Worm (Caenorhabditis elegans) whole organism, midembryonic: ENCODE measurements around the gene B0294.1.
A peak's percentile ranks its signal among the peaks of the same experiment; 100 is the strongest.

Experiments used
- T22C8.4 ChIP-seq: fragments of 200-800 bp; sonication (Bioruptor generic); IDR thresholded peaks from 2 replicates; pipeline ENCODE4 v1.3.6; 2022; ENCODE audit warnings: missing genetic modification characterization, missing compliant biosample characterization
- cog-1 ChIP-seq: sonication (generic microtip); optimal IDR thresholded peaks from 2 replicates; lab custom pipeline; 2016; ENCODE audit warnings: missing genetic modification characterization, missing compliant biosample characterization
- flt-1 ChIP-seq: fragments of 200-800 bp; sonication (Bioruptor generic); IDR thresholded peaks from 2 replicates; pipeline ENCODE4 v1.3.6; 2022; ENCODE audit warnings: missing genetic modification characterization, missing compliant biosample characterization
- klf-2 ChIP-seq: fragments of 200-800 bp; sonication (Bioruptor generic); conservative IDR thresholded peaks from 2 replicates; pipeline ENCODE4 v1.3.6; 2022; ENCODE audit warnings: missing genetic modification reagents, missing genetic modification characterization, missing compliant biosample characterization
- med-1 ChIP-seq: sonication (generic microtip); optimal IDR thresholded peaks from 2 replicates; lab custom pipeline; 2017; ENCODE audit warnings: missing genetic modification characterization, mild to moderate bottlenecking, missing compliant biosample characterization, antibody characterized with exemption, missing genetic modification reagents; ENCODE audit not compliant: insufficient read depth
- ref-1 ChIP-seq: fragments of 200-800 bp; sonication (Bioruptor generic); conservative IDR thresholded peaks from 2 replicates; pipeline ENCODE4 v1.3.6; 2022; ENCODE audit warnings: missing genetic modification reagents, missing genetic modification characterization, missing compliant biosample characterization
- tab-1 ChIP-seq: fragments of 200-800 bp; sonication (Bioruptor generic); IDR thresholded peaks from 2 replicates; pipeline ENCODE4 v1.3.6; 2022; ENCODE audit warnings: missing genetic modification characterization, missing compliant biosample characterization
- ztf-23 ChIP-seq: fragments of 200-800 bp; sonication (Bioruptor generic); IDR thresholded peaks from 2 replicates; pipeline ENCODE4 v1.3.6; 2022; ENCODE audit warnings: missing genetic modification reagents, missing genetic modification characterization, missing compliant biosample characterization
- ztf-29 ChIP-seq: fragments of 200-800 bp; sonication (Bioruptor generic); IDR thresholded peaks from 2 replicates; pipeline ENCODE4 v1.3.6; 2022; ENCODE audit warnings: missing genetic modification reagents, missing genetic modification characterization, missing compliant biosample characterization

B0294.1 gene

DNA sequence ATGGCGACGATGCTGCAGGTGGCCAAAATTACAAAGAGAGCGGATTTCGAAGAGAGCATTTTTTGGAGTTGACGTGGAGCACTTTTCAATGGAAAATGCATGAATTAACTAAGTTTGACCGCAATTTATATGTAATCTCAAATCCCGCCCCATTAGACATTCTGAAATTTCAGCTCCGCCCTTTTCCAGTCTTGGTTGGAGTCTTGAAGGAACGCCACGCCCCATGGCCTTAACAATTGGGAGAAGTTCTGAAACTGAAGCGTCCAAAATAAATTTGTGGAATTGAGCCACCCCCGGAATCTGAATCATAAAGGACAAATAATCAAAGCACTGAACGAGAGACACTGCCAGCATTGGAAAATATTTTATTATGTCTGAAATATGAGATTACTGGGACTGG, at the start of gene B0294.1:
B0294.1 (minus strand) TSS at position 101 of the 400 bp plus-strand sequence.
- TF ChIP-seq klf-2 (GFP tag; lab: Robert Waterston, UW) (no peak), tab-1 (GFP tag; lab: Robert Waterston, UW) (no peak), ztf-29 (no peak), cog-1 (no peak), T22C8.4 (GFP tag; lab: Robert Waterston, UW) (no peak), ref-1 (GFP tag; lab: Robert Waterston, UW) (no peak), ztf-23 (GFP tag; lab: Robert Waterston, UW) (no peak), med-1 (GFP tag; lab: Kevin White, UChicago) (no peak), flt-1 (GFP tag; lab: Robert Waterston, UW) (no peak)

DNA sequence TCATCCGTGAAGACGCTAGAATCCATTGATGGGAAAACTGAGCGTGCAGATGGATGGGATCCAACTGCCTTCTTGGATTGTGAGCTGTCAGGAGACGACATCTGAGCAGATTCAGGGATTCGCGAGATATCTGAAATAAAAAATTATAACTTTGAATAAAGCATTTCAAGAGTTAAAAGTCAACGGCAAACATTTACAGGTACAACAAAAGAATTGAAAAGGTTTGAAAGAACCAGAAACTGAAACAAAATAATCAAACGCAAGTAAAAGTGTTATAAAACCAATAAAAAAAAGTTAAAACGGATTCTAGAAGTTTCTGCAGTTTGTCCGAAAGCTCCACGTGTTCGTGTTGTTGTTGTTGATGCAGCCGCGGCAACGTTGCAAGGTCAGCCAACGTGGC, 42.7 kb upstream of the B0294.1 start, which contains the start of gene Y59E1A.4:
Y59E1A.4 (minus strand) TSS at position 101 of the 400 bp plus-strand sequence.
- TF ChIP-seq med-1 (GFP tag; lab: Kevin White, UChicago), result no peak

DNA sequence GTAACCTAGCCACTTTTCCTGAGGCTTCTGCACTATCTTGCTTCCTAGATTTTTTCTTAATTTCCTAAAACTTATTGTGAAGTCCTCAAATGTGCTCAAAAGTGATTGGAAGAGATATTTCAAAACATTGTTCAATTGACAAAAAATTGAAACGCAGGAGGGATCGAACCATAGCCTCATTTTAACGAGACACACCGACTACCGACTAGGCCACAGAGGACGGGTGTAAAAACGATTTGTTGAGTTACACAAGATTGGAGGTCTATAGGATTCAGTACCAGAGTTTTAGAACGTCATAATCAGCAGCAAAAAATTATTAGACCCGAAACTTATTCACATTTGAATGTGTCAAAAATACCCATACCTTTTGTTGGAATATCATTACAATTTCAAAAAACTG, 42.1 kb upstream of the B0294.1 start:
- TF ChIP-seq ref-1 (GFP tag; lab: Robert Waterston, UW), result no peak
- TF ChIP-seq flt-1 (GFP tag; lab: Robert Waterston, UW), result no peak
- TF ChIP-seq T22C8.4 (GFP tag; lab: Robert Waterston, UW), result no peak
- no peak for TF ChIP-seq klf-2 (GFP tag; lab: Robert Waterston, UW)
- TF ChIP-seq ztf-29, result no peak
- no peak for TF ChIP-seq tab-1 (GFP tag; lab: Robert Waterston, UW)
- no peak for TF ChIP-seq med-1 (GFP tag; lab: Kevin White, UChicago)
- no peak for TF ChIP-seq cog-1
- TF ChIP-seq ztf-23 (GFP tag; lab: Robert Waterston, UW), result no peak

DNA sequence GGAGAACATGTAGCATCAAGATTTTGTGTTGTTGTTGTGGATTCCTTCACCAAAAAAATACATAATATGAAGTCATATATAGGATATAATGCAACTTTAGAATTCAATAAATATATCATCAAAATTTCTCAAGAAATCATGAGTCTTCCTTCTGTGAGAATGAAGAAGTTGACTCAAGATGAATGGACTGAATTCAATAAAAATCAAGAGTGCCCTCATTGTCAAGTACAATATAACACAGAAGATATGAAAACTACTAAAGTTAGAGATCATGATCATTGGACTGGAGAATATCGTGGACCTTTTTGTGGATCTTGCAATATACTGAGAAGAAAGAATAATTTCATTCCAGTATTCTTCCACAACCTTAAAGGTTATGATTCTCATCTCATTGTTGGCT, 38.3 kb upstream of the B0294.1 start:
- no peak for TF ChIP-seq med-1 (GFP tag; lab: Kevin White, UChicago)
- TF ChIP-seq ztf-29, result no peak
- TF ChIP-seq ref-1 (GFP tag; lab: Robert Waterston, UW), result no peak
- TF ChIP-seq tab-1 (GFP tag; lab: Robert Waterston, UW), result no peak
- TF ChIP-seq flt-1 (GFP tag; lab: Robert Waterston, UW), result no peak
- no peak for TF ChIP-seq T22C8.4 (GFP tag; lab: Robert Waterston, UW)
- TF ChIP-seq klf-2 (GFP tag; lab: Robert Waterston, UW), result no peak
- TF ChIP-seq ztf-23 (GFP tag; lab: Robert Waterston, UW), result no peak
- no peak for TF ChIP-seq cog-1

DNA sequence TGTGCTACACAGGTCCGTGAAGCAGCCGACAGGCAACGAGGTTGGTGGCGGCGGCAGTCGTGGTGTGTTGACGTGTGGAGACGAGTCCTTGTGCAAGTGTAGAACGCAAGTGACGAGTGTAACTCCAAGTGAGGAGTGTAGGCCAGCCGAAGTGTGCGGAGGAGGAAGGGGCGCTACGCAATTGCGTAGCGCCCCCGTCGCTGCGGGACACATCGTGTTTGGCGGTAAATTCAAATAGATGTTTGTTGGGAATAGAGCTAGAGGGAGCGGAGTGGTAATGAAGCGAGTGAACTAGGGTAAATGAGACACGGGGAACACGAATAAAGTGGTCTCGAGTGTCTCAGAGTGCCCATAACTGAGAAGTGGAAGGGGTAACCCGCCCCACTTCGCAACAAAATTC, 36.4 kb upstream of the B0294.1 start:
- TF ChIP-seq ztf-23 (GFP tag; lab: Robert Waterston, UW), result peak; percentile 99

DNA sequence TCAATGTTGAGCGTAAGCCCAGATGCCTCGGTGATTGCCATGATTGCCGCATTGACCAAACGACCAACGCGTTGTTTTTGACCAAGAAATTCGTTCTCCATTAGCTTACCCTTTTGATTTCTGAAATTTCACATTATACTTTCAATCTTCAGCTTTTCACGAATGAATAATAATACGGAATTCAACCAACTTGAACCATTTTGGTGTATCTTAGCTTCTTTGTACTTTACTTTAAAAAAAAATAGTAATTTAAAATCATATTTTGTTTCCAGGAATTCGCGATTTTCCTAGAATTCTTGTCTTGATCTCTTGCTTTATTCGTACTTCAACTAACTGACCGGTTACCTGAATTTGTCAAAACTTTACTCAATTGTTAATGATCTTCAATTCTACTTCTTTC, 27.0 kb upstream of the B0294.1 start, which contains the start of gene ZC53.2:
ZC53.2 (minus strand) TSS at position 101 of the 400 bp plus-strand sequence.
- TF ChIP-seq ztf-23 (GFP tag; lab: Robert Waterston, UW) (no peak), klf-2 (GFP tag; lab: Robert Waterston, UW) (no peak), flt-1 (GFP tag; lab: Robert Waterston, UW) (no peak), ref-1 (GFP tag; lab: Robert Waterston, UW) (no peak), tab-1 (GFP tag; lab: Robert Waterston, UW) (no peak), cog-1 (no peak), med-1 (GFP tag; lab: Kevin White, UChicago) (no peak), T22C8.4 (GFP tag; lab: Robert Waterston, UW) (no peak), ztf-29 (no peak)

DNA sequence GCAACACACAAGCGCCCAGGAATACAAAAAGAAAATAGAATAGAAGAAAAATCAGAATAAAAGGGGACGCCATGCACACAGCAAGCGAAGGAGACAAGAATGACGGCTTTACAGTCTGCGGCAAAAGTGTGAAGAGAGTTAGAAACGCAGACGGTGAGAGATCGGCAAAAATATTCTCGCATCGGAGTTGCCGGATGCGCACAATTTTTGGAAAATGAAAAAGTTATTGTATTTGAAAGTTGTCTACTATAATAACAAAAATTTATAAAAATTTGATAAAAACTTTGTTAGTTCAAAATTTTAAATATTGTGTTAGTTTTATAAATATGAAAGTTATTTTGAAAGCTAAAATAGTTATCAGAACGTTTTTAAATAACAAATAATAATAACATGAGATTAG, 25.2 kb upstream of the B0294.1 start, which contains the start of gene ZC53.22:
ZC53.22 (minus strand) TSS at position 101 of the 400 bp plus-strand sequence.
- TF ChIP-seq klf-2 (GFP tag; lab: Robert Waterston, UW), result no peak
- TF ChIP-seq ref-1 (GFP tag; lab: Robert Waterston, UW), result no peak
- TF ChIP-seq ztf-29, result no peak
- TF ChIP-seq cog-1, result no peak
- no peak for TF ChIP-seq tab-1 (GFP tag; lab: Robert Waterston, UW)
- TF ChIP-seq T22C8.4 (GFP tag; lab: Robert Waterston, UW), result no peak
- TF ChIP-seq ztf-23 (GFP tag; lab: Robert Waterston, UW), result no peak
- TF ChIP-seq med-1 (GFP tag; lab: Kevin White, UChicago), result no peak
- TF ChIP-seq flt-1 (GFP tag; lab: Robert Waterston, UW), result no peak

DNA sequence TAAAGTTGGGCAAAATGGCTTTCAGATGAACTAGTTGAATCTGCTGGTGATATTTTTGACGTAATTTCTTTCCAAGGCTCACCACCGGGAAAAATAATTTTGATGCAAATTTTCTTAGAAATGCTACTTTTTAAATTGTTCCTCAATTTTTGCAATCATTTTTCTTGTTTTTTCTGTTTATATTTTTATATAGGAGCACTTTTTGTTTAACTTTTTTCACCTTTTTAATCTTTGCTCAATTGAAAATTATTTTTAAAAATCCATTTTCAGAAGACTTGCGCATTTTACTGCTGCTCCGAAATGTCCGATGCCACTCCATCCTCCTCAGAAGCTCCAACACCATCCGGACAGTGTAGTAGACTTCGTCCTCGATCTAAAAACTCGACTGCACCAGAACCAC, 20.0 kb upstream of the B0294.1 start, which contains the start of gene dot-1.5:
dot-1.5 (plus strand) TSS at position 301 of the 400 bp plus-strand sequence.
- no peak for TF ChIP-seq klf-2 (GFP tag; lab: Robert Waterston, UW)
- TF ChIP-seq ztf-29, result no peak
- no peak for TF ChIP-seq tab-1 (GFP tag; lab: Robert Waterston, UW)
- TF ChIP-seq flt-1 (GFP tag; lab: Robert Waterston, UW), result no peak
- TF ChIP-seq ztf-23 (GFP tag; lab: Robert Waterston, UW), result no peak
- no peak for TF ChIP-seq cog-1
- no peak for TF ChIP-seq med-1 (GFP tag; lab: Kevin White, UChicago)
- no peak for TF ChIP-seq T22C8.4 (GFP tag; lab: Robert Waterston, UW)
- TF ChIP-seq ref-1 (GFP tag; lab: Robert Waterston, UW), result no peak

DNA sequence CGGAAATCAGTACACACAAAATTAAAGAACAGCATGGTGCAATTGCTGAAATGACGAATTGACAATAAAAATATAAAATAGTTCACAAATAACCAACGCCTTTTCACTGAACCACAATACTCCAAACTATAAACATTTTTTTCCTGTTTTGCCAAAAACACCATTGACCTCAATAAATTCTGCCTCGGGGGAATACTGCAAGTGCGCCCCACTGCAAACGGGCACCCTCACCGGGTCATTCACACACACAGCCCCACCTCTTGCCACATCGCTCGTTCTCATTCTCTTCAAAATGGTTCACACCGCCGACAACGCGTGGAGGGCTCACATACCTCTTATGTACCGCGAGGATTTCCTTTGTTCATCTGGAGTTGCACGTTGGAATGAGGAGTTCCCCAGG, 17.9 kb upstream of the B0294.1 start, which contains the start of gene rgs-9:
rgs-9 (plus strand) TSS at position 237 of the 400 bp plus-strand sequence.
- no peak for TF ChIP-seq cog-1
- no peak for TF ChIP-seq tab-1 (GFP tag; lab: Robert Waterston, UW)
- TF ChIP-seq klf-2 (GFP tag; lab: Robert Waterston, UW), result no peak
- no peak for TF ChIP-seq ztf-23 (GFP tag; lab: Robert Waterston, UW)
- no peak for TF ChIP-seq ref-1 (GFP tag; lab: Robert Waterston, UW)
- TF ChIP-seq ztf-29, result no peak
- no peak for TF ChIP-seq flt-1 (GFP tag; lab: Robert Waterston, UW)
- no peak for TF ChIP-seq T22C8.4 (GFP tag; lab: Robert Waterston, UW)

DNA sequence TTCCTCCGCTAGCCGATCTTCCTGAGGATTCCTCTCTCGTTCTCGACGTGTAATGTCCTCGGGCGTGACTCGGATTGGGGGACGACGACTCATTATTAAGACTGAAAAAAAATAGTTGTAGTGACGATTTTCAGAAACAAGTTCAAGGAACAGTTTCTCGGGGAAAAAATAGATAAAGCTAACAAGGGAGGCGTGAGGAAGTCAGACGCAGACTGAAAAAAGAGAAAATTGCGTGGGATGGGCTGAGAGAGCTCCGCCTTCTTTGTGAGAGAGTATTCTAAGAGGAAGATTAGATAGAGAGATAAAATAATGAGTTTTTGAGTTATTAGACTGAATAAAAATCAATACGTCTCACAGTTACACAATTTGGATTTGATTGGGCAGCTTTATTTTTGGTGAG, 16.1 kb upstream of the B0294.1 start, which contains the start of gene ZC53.1:
ZC53.1 (minus strand) TSS at position 101 of the 400 bp plus-strand sequence.
- TF ChIP-seq flt-1 (GFP tag; lab: Robert Waterston, UW) (no peak), tab-1 (GFP tag; lab: Robert Waterston, UW) (no peak), klf-2 (GFP tag; lab: Robert Waterston, UW) (no peak)
